Fruit fly (Drosophila melanogaster) whole organism, embryonic: ENCODE results near the gene msps.

ENCODE experiments used
- Atf3 ChIP-seq: fragments of 200-800 bp; sonication (Bioruptor generic); optimal IDR thresholded peaks from 3 replicates; lab custom pipeline; 2016; ENCODE audit warnings: missing biosample characterization, missing genetic modification characterization
- BEAF-32 ChIP-seq: fragments of 200-800 bp; sonication (Bioruptor generic); optimal IDR thresholded peaks from 3 replicates; lab custom pipeline; 2017; ENCODE audit warnings: missing biosample characterization, missing genetic modification characterization, mild to moderate bottlenecking, moderate library complexity, missing genetic modification reagents
- CG10274 ChIP-seq: fragments of 200-800 bp; sonication (Bioruptor generic); optimal IDR thresholded peaks from 3 replicates; lab custom pipeline; 2017; ENCODE audit warnings: missing biosample characterization, mild to moderate bottlenecking, missing genetic modification characterization
- CG11085 ChIP-seq: fragments of 200-800 bp; sonication (Bioruptor generic); IDR thresholded peaks from 2 replicates; pipeline ENCODE4 v1.3.6; 2022; ENCODE audit warnings: missing biosample characterization, missing genetic modification characterization
- CG11504 ChIP-seq: fragments of 200-800 bp; sonication (Bioruptor generic); optimal IDR thresholded peaks from 3 replicates; lab custom pipeline; 2019; ENCODE audit warnings: missing biosample characterization, mild to moderate bottlenecking, missing genetic modification characterization, moderate library complexity
- CG12769 ChIP-seq: fragments of 200-800 bp; sonication (Bioruptor generic); optimal IDR thresholded peaks from 2 replicates; lab custom pipeline; 2019; ENCODE audit warnings: missing biosample characterization, mild to moderate bottlenecking, missing genetic modification characterization, moderate library complexity
- CG12942 ChIP-seq: fragments of 200-800 bp; sonication (Bioruptor generic); optimal IDR thresholded peaks from 3 replicates; lab custom pipeline; 2016; ENCODE audit warnings: missing biosample characterization, missing genetic modification characterization
- CG13296 ChIP-seq: fragments of 200-800 bp; sonication (Bioruptor generic); optimal IDR thresholded peaks from 3 replicates; lab custom pipeline; 2018; ENCODE audit warnings: missing biosample characterization, mild to moderate bottlenecking, missing genetic modification characterization
- CG14860 ChIP-seq: fragments of 200-800 bp; sonication (Bioruptor generic); IDR thresholded peaks from 3 replicates; pipeline ENCODE4 v1.3.6; 2022; ENCODE audit warnings: missing biosample characterization, missing genetic modification characterization; ENCODE audit not compliant: partially characterized antibody
- CG17328 ChIP-seq: fragments of 200-800 bp; sonication (Bioruptor generic); IDR thresholded peaks from 2 replicates; pipeline ENCODE4 v1.3.6; 2022; ENCODE audit warnings: missing biosample characterization, missing genetic modification characterization
- CG1832 ChIP-seq: fragments of 200-800 bp; sonication (Bioruptor generic); optimal IDR thresholded peaks from 2 replicates; lab custom pipeline; 2017; ENCODE audit warnings: missing biosample characterization, mild to moderate bottlenecking, missing genetic modification characterization, inconsistent platforms
- CG18599 ChIP-seq: fragments of 200-800 bp; sonication (Bioruptor generic); optimal IDR thresholded peaks from 3 replicates; lab custom pipeline; 2017; ENCODE audit warnings: missing biosample characterization, missing genetic modification characterization, mild to moderate bottlenecking, moderate library complexity, missing genetic modification reagents
- CG2120 ChIP-seq: fragments of 200-800 bp; sonication (Bioruptor generic); optimal IDR thresholded peaks from 3 replicates; lab custom pipeline; 2016; ENCODE audit warnings: missing biosample characterization, missing genetic modification characterization
- CG2202 ChIP-seq: fragments of 200-800 bp; sonication (Bioruptor generic); optimal IDR thresholded peaks from 2 replicates; lab custom pipeline; 2018; ENCODE audit warnings: missing biosample characterization, mild to moderate bottlenecking, missing genetic modification characterization
- CG31365 ChIP-seq: fragments of 200-800 bp; sonication (Bioruptor generic); optimal IDR thresholded peaks from 2 replicates; lab custom pipeline; 2018; ENCODE audit warnings: missing biosample characterization, mild to moderate bottlenecking, missing genetic modification characterization
- CG32767 ChIP-seq: fragments of 200-800 bp; sonication (Bioruptor generic); IDR thresholded peaks from 2 replicates; pipeline ENCODE4 v1.3.6; 2022; ENCODE audit warnings: missing biosample characterization, missing genetic modification characterization
- CG4328 ChIP-seq: fragments of 200-800 bp; sonication (Bioruptor generic); optimal IDR thresholded peaks from 3 replicates; lab custom pipeline; 2017; ENCODE audit warnings: missing biosample characterization, missing genetic modification reagents, missing genetic modification characterization
- CG4404 ChIP-seq: fragments of 200-800 bp; sonication (Bioruptor generic); IDR thresholded peaks from 2 replicates; pipeline ENCODE4 v1.3.6; 2022; ENCODE audit warnings: missing biosample characterization, missing genetic modification characterization
- CG4424 ChIP-seq: fragments of 200-800 bp; sonication (Bioruptor generic); optimal IDR thresholded peaks from 3 replicates; lab custom pipeline; 2016; ENCODE audit warnings: missing biosample characterization, missing genetic modification characterization
- CG4820 ChIP-seq: fragments of 200-800 bp; sonication (Bioruptor generic); optimal IDR thresholded peaks from 3 replicates; lab custom pipeline; 2016; ENCODE audit warnings: missing biosample characterization, missing genetic modification characterization
- CG9727 ChIP-seq: fragments of 200-800 bp; sonication (Bioruptor generic); optimal IDR thresholded peaks from 3 replicates; lab custom pipeline; 2017; ENCODE audit warnings: missing biosample characterization, mild to moderate bottlenecking, missing genetic modification characterization
- CkIIα-i1 ChIP-seq: fragments of 200-800 bp; sonication (Bioruptor generic); IDR thresholded peaks from 2 replicates; pipeline ENCODE4 v1.3.6; 2022; ENCODE audit warnings: missing biosample characterization, missing genetic modification characterization
- Dbx ChIP-seq: fragments of 200-800 bp; sonication (Bioruptor generic); IDR thresholded peaks from 3 replicates; pipeline ENCODE4 v1.3.6; 2022; ENCODE audit warnings: missing biosample characterization, missing genetic modification characterization
- Elba2 ChIP-seq: fragments of 200-800 bp; sonication (Bioruptor generic); optimal IDR thresholded peaks from 3 replicates; lab custom pipeline; 2016; ENCODE audit warnings: missing biosample characterization, missing genetic modification characterization
- Ets65A ChIP-seq: fragments of 200-800 bp; sonication (Bioruptor generic); peaks from one replicate; lab custom pipeline; 2016; ENCODE audit warnings: missing biosample characterization, missing genetic modification characterization
- HLH3B ChIP-seq: fragments of 200-800 bp; sonication (Bioruptor generic); IDR thresholded peaks from 2 replicates; pipeline ENCODE4 v1.3.6; 2022; ENCODE audit warnings: missing biosample characterization, missing genetic modification characterization
- HmgZ ChIP-seq: fragments of 200-800 bp; sonication (Bioruptor generic); optimal IDR thresholded peaks from 2 replicates; lab custom pipeline; 2018; ENCODE audit warnings: missing biosample characterization, mild to moderate bottlenecking, missing genetic modification characterization
- Lpt ChIP-seq: fragments of >200 bp; optimal IDR thresholded peaks from 2 replicates; lab custom pipeline; 2018; ENCODE audit warnings: missing biosample characterization, missing genetic modification characterization
- Med ChIP-seq: fragments of 200-800 bp; sonication (Bioruptor generic); peaks from one replicate; lab custom pipeline; 2016; ENCODE audit warnings: missing biosample characterization, missing genetic modification characterization, mild to moderate bottlenecking, inconsistent platforms, moderate library complexity
- Nf-YA ChIP-seq: fragments of 200-800 bp; sonication (Bioruptor generic); IDR thresholded peaks from 2 replicates; pipeline ENCODE4 v1.3.6; 2022; ENCODE audit warnings: missing biosample characterization, missing genetic modification characterization
- Rx ChIP-seq: fragments of 200-800 bp; sonication (Bioruptor generic); IDR thresholded peaks from 2 replicates; pipeline ENCODE4 v1.3.6; 2022; ENCODE audit warnings: missing biosample characterization, missing genetic modification characterization
- bcd ChIP-seq: fragments of 200-800 bp; sonication (Bioruptor generic); optimal IDR thresholded peaks from 2 replicates; lab custom pipeline; 2017; ENCODE audit warnings: missing biosample characterization, mild to moderate bottlenecking, missing genetic modification characterization
- bsh ChIP-seq, 2 experiments: fragments of 200-800 bp; sonication (Bioruptor generic); optimal IDR thresholded peaks; 2 replicates each; lab custom pipeline; 2017 to 2018; ENCODE audit warnings: mild to moderate bottlenecking in 2 of 2, missing biosample characterization in 2 of 2, missing genetic modification characterization in 2 of 2, moderate library complexity in 1 of 2
- corto ChIP-seq: fragments of 200-800 bp; sonication (Bioruptor generic); optimal IDR thresholded peaks from 2 replicates; lab custom pipeline; 2016; ENCODE audit warnings: missing biosample characterization, mild to moderate bottlenecking, missing genetic modification characterization, moderate library complexity
- fd102C ChIP-seq: fragments of 200-800 bp; sonication (Bioruptor generic); optimal IDR thresholded peaks from 2 replicates; lab custom pipeline; 2018; ENCODE audit warnings: missing biosample characterization, mild to moderate bottlenecking, missing genetic modification characterization, moderate library complexity
- grn ChIP-seq: fragments of 200-800 bp; sonication (Bioruptor generic); optimal IDR thresholded peaks from 3 replicates; lab custom pipeline; 2017; ENCODE audit warnings: missing biosample characterization, missing genetic modification characterization
- her ChIP-seq: fragments of 200-800 bp; sonication (Bioruptor generic); optimal IDR thresholded peaks from 2 replicates; lab custom pipeline; 2016; ENCODE audit warnings: missing biosample characterization, missing genetic modification characterization
- insv ChIP-seq, 2 experiments: fragments of 200-800 bp; sonication (Bioruptor generic); optimal IDR thresholded peaks; 3 replicates each; lab custom pipeline; 2016 to 2018; ENCODE audit warnings: missing biosample characterization in 2 of 2, missing genetic modification characterization in 2 of 2
- jigr1 ChIP-seq: fragments of 200-800 bp; sonication (Bioruptor generic); IDR thresholded peaks from 3 replicates; pipeline ENCODE4 v1.3.6; 2022; ENCODE audit warnings: missing biosample characterization, missing genetic modification characterization
- maf-S ChIP-seq: fragments of 200-800 bp; sonication (Bioruptor generic); optimal IDR thresholded peaks from 2 replicates; lab custom pipeline; 2016; ENCODE audit warnings: missing biosample characterization, missing genetic modification characterization
- rib ChIP-seq: fragments of 200-800 bp; sonication (Bioruptor generic); IDR thresholded peaks from 2 replicates; pipeline ENCODE4 v1.3.6; 2022; ENCODE audit warnings: missing biosample characterization, missing genetic modification characterization
- ro ChIP-seq: fragments of 200-800 bp; sonication (Bioruptor generic); IDR thresholded peaks from 2 replicates; pipeline ENCODE4 v1.3.6; 2022; ENCODE audit warnings: missing biosample characterization, missing genetic modification characterization
- sens-2 ChIP-seq: fragments of 200-800 bp; sonication (Bioruptor generic); IDR thresholded peaks from 2 replicates; pipeline ENCODE4 v1.3.6; 2022; ENCODE audit warnings: missing biosample characterization, missing genetic modification characterization
- tap ChIP-seq: fragments of 200-800 bp; optimal IDR thresholded peaks from 3 replicates; lab custom pipeline; 2019; ENCODE audit warnings: missing biosample characterization, mild to moderate bottlenecking, missing genetic modification characterization, moderate library complexity
- vnd ChIP-seq: fragments of 200-800 bp; sonication (Bioruptor generic); IDR thresholded peaks from 3 replicates; pipeline ENCODE4 v1.3.6; 2022; ENCODE audit warnings: missing biosample characterization, missing genetic modification characterization; ENCODE audit not compliant: partially characterized antibody
- vvl ChIP-seq: fragments of 200-800 bp; sonication (Bioruptor generic); IDR thresholded peaks from 2 replicates; pipeline ENCODE4 v1.3.6; 2022; ENCODE audit warnings: missing biosample characterization, missing genetic modification characterization
- wor ChIP-seq: fragments of 200-800 bp; sonication (Bioruptor generic); IDR thresholded peaks from 2 replicates; pipeline ENCODE4 v1.3.6; 2022; ENCODE audit warnings: missing biosample characterization, missing genetic modification characterization
- zfh2 ChIP-seq: fragments of 200-800 bp; sonication (Bioruptor generic); optimal IDR thresholded peaks from 2 replicates; lab custom pipeline; 2016; ENCODE audit warnings: missing biosample characterization, missing genetic modification characterization

Gene msps

DNA sequence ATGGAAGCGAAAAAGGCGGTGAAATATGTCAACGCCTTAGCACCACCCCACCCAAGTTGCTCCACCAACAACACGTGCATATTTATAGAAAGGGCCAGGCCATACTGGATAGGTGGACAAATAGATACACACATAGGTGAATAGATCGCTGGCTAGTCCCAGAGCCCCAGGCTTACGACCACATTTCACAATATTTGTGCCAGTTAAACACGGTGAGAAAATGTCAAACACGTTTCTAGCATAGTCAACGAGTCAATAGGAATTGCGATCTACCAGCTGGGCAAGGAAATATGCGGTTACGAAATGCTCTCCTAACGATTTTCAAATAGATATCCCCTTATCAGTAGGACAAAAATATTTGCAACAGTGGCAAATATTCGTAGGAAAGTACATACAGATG lies 44.3 kb downstream of the msps start:
- 0 out of 2 replicates have a peak, but pooled peaks have one; percentile 5 for TF ChIP-seq vvl (GFP tag; lab: Robert Waterston, UW)
- peak; percentile 13 for TF ChIP-seq CG2120 (GFP tag; lab: Kevin White, UChicago)
- TF ChIP-seq CG11504 (tag; lab: Kevin White, UChicago), result no peak
- peak; percentile 64 for TF ChIP-seq Med (GFP tag; lab: Kevin White, UChicago)
- TF ChIP-seq rib (GFP tag; lab: Robert Waterston, UW), result 0 out of 2 replicates have a peak, but pooled peaks have one; percentile 29
- TF ChIP-seq CG14860 (GFP tag; lab: Robert Waterston, UW), result no peak
- TF ChIP-seq CG32767, result peak; percentile 25; the same call in 1 of the 2 replicates
- peak; percentile 58 for TF ChIP-seq CG12769
- TF ChIP-seq, all 482 proteins: peak for 6

DNA sequence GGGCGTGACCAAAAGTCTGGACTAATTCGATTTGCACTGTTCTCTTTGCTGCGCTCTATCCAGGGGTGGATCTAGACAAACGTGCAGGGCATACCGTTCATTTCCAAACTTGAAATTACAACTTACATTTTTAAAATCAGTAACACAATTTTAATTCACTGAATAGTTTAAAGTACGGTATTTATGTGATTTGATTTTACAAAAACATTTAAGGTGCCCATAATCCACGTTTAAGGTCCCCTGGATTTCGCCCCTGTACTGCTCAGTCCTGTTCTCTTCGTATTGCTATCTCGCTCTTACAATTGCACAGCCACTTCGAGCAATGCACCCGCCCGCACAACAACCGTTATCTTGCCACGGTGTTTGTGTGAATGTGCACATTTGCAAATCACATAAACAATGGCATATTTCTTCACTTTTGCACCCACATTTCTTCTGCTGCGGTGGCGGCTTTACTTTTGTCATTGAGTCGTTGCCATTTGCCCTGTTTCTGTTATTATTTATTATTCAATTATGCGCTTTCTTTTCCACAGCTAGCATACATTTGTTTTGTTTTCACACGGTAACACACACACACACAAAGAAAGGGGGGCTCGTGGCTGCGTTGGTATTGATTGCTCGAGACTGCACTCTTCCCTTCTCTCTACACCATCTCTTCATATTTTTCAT lies 47.2 kb downstream of the msps start:
- no peak for TF ChIP-seq Rx (GFP tag; lab: Robert Waterston, UW)
- TF ChIP-seq Lpt (GFP tag; lab: Kevin White, UChicago), result no peak
- peak; percentile 60 for TF ChIP-seq wor (GFP tag; lab: Robert Waterston, UW)
- TF ChIP-seq grn (GFP tag; lab: Kevin White, UChicago), result peak; percentile 5
- peak; percentile 52 for TF ChIP-seq HmgZ
- peak; percentile 96 for TF ChIP-seq Ets65A
- peak; percentile 75; the same call in 2 of the 3 replicates for TF ChIP-seq jigr1
- peak; percentile 62; the same call in 1 of the 2 replicates for TF ChIP-seq sens-2
- no peak for TF ChIP-seq CkIIα-i1
- TF ChIP-seq CG17328 (GFP tag; lab: Robert Waterston, UW), result peak; percentile 70
- TF ChIP-seq zfh2, result peak; percentile 31
- peak; percentile 70 for TF ChIP-seq tap (tag; lab: Kevin White, UChicago)
- no peak for TF ChIP-seq Elba2
- TF ChIP-seq CG4404 (GFP tag; lab: Robert Waterston, UW), result peak; percentile 94
- TF ChIP-seq corto, result peak; percentile 88
- peak; percentile 67 for TF ChIP-seq maf-S
- no peak for TF ChIP-seq insv (GFP tag; optimal IDR thresholded peaks at IDR 0.05; lab: Kevin White, UChicago)
- peak; percentile 12 for TF ChIP-seq CG1832
- peak; percentile 82 for TF ChIP-seq Atf3 (GFP tag; lab: Kevin White, UChicago)
- TF ChIP-seq Nf-YA, result peak; percentile 57; the same call in 1 of the 2 replicates
- peak; percentile 45; the same call in 1 of the 3 replicates for TF ChIP-seq vnd (GFP tag; lab: Robert Waterston, UW)
- TF ChIP-seq bcd (GFP tag; lab: Kevin White, UChicago), result peak; percentile 51
- peak; percentile 77 for TF ChIP-seq HLH3B (GFP tag; lab: Robert Waterston, UW)
- peak; percentile 31 for TF ChIP-seq CG10274 (GFP tag; lab: Kevin White, UChicago)
- peak; percentile 91 to 95 for TF ChIP-seq bsh (GFP tag; optimal IDR thresholded peaks at IDR 0.05; lab: Kevin White, UChicago)
- 0 out of 3 replicates have a peak, but pooled peaks have one; percentile 40 for TF ChIP-seq Dbx (GFP tag; lab: Robert Waterston, UW)
- peak; percentile 71 for TF ChIP-seq fd102C
- peak; percentile 83 for TF ChIP-seq CG9727
- no peak for TF ChIP-seq CG31365 (tag; lab: Kevin White, UChicago)
- TF ChIP-seq CG4424, result peak; percentile 89
- peak; percentile 73 for TF ChIP-seq CG2202 (tag; lab: Kevin White, UChicago)
- peak; percentile 50; the same call in 1 of the 2 replicates for TF ChIP-seq ro (GFP tag; lab: Robert Waterston, UW)
- peak; percentile 62 for TF ChIP-seq CG18599
- TF ChIP-seq her, result peak; percentile 31
- TF ChIP-seq CG4820 (GFP tag; lab: Kevin White, UChicago), result peak; percentile 83
- peak; percentile 54; the same call in 1 of the 2 replicates for TF ChIP-seq CG11085 (GFP tag; lab: Robert Waterston, UW)
- TF ChIP-seq BEAF-32, result no peak
- peak; percentile 19 for TF ChIP-seq CG13296 (GFP tag; lab: Kevin White, UChicago)
- peak; percentile 45 for TF ChIP-seq CG12942 (GFP tag; lab: Kevin White, UChicago)
- TF ChIP-seq CG4328 (GFP tag; lab: Kevin White, UChicago), result no peak
